Worm (Caenorhabditis elegans): ENCODE results near the gene npr-6.

Gene npr-6

DNA sequence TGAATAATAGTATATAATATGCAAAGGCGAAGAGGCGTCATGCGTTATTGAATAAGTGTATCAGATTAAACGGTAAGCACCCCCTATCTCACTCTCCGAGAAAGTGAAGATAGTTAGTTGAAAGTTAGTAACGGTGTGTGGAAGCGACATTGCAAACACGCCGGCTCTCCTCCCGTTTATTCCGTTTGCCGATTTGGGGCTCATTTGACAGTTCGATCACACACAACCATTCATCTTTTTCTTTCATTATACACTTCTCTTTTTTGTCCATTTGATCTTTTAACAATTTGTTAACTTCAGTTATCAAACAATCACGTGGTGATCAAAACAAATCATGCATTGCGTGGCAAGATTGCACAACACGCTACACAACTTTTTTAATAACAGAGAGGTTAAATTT is 6.2 kb downstream of the npr-6 start, which contains the start of gene slc-9B.1:
Gene slc-9B.1 (plus strand): TSS at position 301 of the 400 bp plus-strand sequence.
- TF ChIP-seq blmp-1 (tag; optimal IDR thresholded peaks at IDR 0.05) (no peak), ceh-39 (tag; optimal IDR thresholded peaks at IDR 0.05) (no peak), unc-62 (GFP tag; optimal IDR thresholded peaks at IDR 0.05) (no peak)

DNA sequence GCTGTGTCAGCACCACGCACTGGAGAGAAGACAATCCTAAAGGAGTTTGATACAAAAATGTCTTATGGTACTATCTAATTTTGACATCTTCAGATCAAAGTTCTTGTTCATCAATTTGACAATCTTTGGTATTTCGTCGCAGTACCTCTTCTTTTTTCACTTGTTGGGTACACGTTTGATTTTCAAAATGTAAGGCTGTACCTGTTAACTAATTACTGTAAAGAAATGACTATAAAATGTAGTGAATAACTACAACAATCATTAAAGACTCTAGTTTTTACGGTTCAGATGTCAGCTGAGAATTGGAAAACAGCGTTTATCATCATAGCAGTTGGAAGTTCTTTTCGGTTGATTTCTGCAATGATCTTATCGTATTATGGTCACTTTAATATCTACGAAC is 8.4 kb downstream of the npr-6 start:
- no peak for TF ChIP-seq nhr-237 (tag; optimal IDR thresholded peaks at IDR 0.05)
- TF ChIP-seq unc-39 (tag; optimal IDR thresholded peaks at IDR 0.05) = no peak
- no peak for TF ChIP-seq zip-8 (tag; optimal IDR thresholded peaks at IDR 0.05)
- no peak for TF ChIP-seq nhr-76 (tag; optimal IDR thresholded peaks at IDR 0.05)
- TF ChIP-seq snpc-4 (tag; optimal IDR thresholded peaks at IDR 0.05) = no peak
- no peak for TF ChIP-seq lsy-2 (tag; optimal IDR thresholded peaks at IDR 0.05)
- TF ChIP-seq sptf-1 (tag; optimal IDR thresholded peaks at IDR 0.05) = no peak
- TF ChIP-seq ceh-39 (tag; optimal IDR thresholded peaks at IDR 0.05) = no peak
- TF ChIP-seq M03D4.4 (tag; optimal IDR thresholded peaks at IDR 0.05) = no peak
- TF ChIP-seq pha-4 (tag; optimal IDR thresholded peaks at IDR 0.05) = no peak
- no peak for TF ChIP-seq ceh-43 (GFP tag; optimal IDR thresholded peaks at IDR 0.05)
- no peak for TF ChIP-seq blmp-1 (tag; optimal IDR thresholded peaks at IDR 0.05)
- no peak for TF ChIP-seq cnd-1 (tag; optimal IDR thresholded peaks at IDR 0.05)

DNA sequence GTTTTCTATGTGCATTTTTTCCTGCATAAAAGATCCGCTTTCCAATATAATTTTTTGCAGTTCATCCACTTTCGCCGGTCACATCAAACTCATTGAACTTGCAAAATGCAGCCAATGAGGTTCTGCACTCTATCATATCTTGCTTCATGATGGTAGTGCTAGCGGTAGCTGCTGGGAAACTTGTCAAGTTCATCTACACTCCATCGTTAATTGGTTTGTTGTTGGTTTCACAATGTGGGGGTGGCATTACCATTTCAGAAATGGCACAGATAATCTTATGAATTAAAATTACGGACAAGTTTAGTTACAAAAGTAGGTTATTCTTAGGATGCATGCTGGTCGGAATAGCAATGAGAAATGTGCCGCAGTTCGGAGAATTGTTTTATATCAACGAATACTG is 11.1 kb downstream of the npr-6 start:
- TF ChIP-seq lin-32 (GFP tag; optimal IDR thresholded peaks at IDR 0.05) = no peak
- no peak for TF ChIP-seq elt-1 (tag; optimal IDR thresholded peaks at IDR 0.05; ENCODE audit: borderline replicate concordance, insufficient read depth)
- TF ChIP-seq snpc-4 (tag; optimal IDR thresholded peaks at IDR 0.05) = no peak
- no peak for TF ChIP-seq lin-13 (tag; optimal IDR thresholded peaks at IDR 0.05)
- TF ChIP-seq tbx-8 (GFP tag; optimal IDR thresholded peaks at IDR 0.05) = no peak
- TF ChIP-seq mab-5 (tag; optimal IDR thresholded peaks at IDR 0.05) = no peak
- no peak for TF ChIP-seq ham-2 (GFP tag; optimal IDR thresholded peaks at IDR 0.05)
- TF ChIP-seq unc-120 (tag; optimal IDR thresholded peaks at IDR 0.05; ENCODE audit: poor library complexity, severe bottlenecking) = no peak
- no peak for TF ChIP-seq ceh-43 (GFP tag; optimal IDR thresholded peaks at IDR 0.05)
- TF ChIP-seq nhr-76 (tag; optimal IDR thresholded peaks at IDR 0.05) = no peak

ce11 chrX:10273392-10273791 is 12.1 kb downstream of the npr-6 start, which contains the start of gene F41E7.2:
F41E7.2 (plus strand) TSS chrX:10273692.
- TF ChIP-seq cnd-1 (tag; optimal IDR thresholded peaks at IDR 0.05) (no peak), flh-1 (GFP tag; optimal IDR thresholded peaks at IDR 0.05) (no peak), hlh-1 (tag; optimal IDR thresholded peaks at IDR 0.05) (no peak), ham-2 (GFP tag; optimal IDR thresholded peaks at IDR 0.05) (no peak), unc-120 (tag; optimal IDR thresholded peaks at IDR 0.05; ENCODE audit: poor library complexity, severe bottlenecking) (no peak), bed-3 (GFP tag; optimal IDR thresholded peaks at IDR 0.05) (no peak), tbx-8 (GFP tag; optimal IDR thresholded peaks at IDR 0.05) (no peak), zip-8 (tag; optimal IDR thresholded peaks at IDR 0.05) (no peak), lsy-2 (tag; optimal IDR thresholded peaks at IDR 0.05) (no peak), snpc-4 (tag; optimal IDR thresholded peaks at IDR 0.05) (no peak), nhr-76 (tag; optimal IDR thresholded peaks at IDR 0.05) (no peak), mls-2 (tag; optimal IDR thresholded peaks at IDR 0.05) (no peak), elt-1 (tag; optimal IDR thresholded peaks at IDR 0.05; ENCODE audit: borderline replicate concordance, insufficient read depth) (no peak), ztf-11 (tag; optimal IDR thresholded peaks at IDR 0.05) (no peak)

DNA sequence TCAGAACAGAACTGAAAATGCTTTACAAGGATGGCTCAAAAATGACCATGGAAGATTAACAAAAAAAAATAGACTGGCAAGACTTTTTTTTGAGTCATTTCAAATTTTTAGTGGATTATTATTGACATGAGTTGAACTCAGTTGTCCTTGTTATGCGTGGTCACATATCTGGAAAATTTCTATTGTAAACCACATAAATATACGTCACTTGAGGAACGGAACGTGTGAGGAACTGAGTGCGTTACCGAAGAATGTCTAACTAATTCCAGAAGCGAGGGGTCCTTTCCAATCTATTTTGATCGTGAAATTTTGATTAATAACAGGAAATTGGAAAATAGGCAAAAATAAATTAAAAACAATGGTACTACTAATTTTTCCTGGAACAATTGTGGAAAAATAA is 23.2 kb downstream of the npr-6 start:
- no peak for TF ChIP-seq ces-1 (GFP tag; optimal IDR thresholded peaks at IDR 0.05)

DNA sequence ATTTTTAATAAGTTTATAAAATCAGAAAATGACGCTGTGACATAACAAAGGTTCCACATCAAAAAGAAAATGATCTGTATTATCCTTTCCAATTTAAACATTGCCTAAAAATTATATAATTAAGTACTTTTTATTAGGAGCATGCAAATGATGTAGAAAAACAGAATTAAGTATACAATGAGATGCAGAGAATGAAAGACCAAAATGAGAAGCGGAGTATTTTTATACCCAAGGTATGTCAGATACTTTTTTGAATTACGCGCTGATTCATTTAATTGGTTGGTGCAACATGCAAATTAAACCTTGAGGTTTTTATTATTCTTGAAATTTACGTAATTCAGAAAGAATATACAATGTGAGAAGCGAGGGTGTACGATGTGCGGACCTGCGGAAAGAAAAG is 25.5 kb downstream of the npr-6 start, which contains the start of gene C32A9.1:
Gene C32A9.1 (minus strand): TSS at position 101 of the 400 bp plus-strand sequence.
- TF ChIP-seq sem-2 (GFP tag; optimal IDR thresholded peaks at IDR 0.05) = no peak
- no peak for TF ChIP-seq nhr-12 (tag; optimal IDR thresholded peaks at IDR 0.05)
- TF ChIP-seq mab-5 (tag; optimal IDR thresholded peaks at IDR 0.05) = no peak
- no peak for TF ChIP-seq lsy-2 (tag; optimal IDR thresholded peaks at IDR 0.05)
- TF ChIP-seq cnd-1 (tag; optimal IDR thresholded peaks at IDR 0.05) = no peak
- no peak for TF ChIP-seq ces-1 (GFP tag; optimal IDR thresholded peaks at IDR 0.05)
- TF ChIP-seq ceh-43 (GFP tag; optimal IDR thresholded peaks at IDR 0.05) = no peak
- no peak for TF ChIP-seq sptf-1 (tag; optimal IDR thresholded peaks at IDR 0.05)
- TF ChIP-seq nhr-28 (tag; optimal IDR thresholded peaks at IDR 0.05) = no peak
- TF ChIP-seq flh-1 (GFP tag; optimal IDR thresholded peaks at IDR 0.05) = no peak
- TF ChIP-seq hlh-1 (tag; optimal IDR thresholded peaks at IDR 0.05) = no peak
- no peak for TF ChIP-seq unc-39 (tag; optimal IDR thresholded peaks at IDR 0.05)
- no peak for TF ChIP-seq M03D4.4 (tag; optimal IDR thresholded peaks at IDR 0.05)
- TF ChIP-seq bed-3 (GFP tag; optimal IDR thresholded peaks at IDR 0.05) = no peak
- no peak for TF ChIP-seq drap-1 (GFP tag; optimal IDR thresholded peaks at IDR 0.05)
- TF ChIP-seq unc-62 (GFP tag; optimal IDR thresholded peaks at IDR 0.05) = no peak
- no peak for TF ChIP-seq nhr-2 (tag; optimal IDR thresholded peaks at IDR 0.05)
- no peak for TF ChIP-seq ham-2 (GFP tag; optimal IDR thresholded peaks at IDR 0.05)
- no peak for TF ChIP-seq nhr-237 (tag; optimal IDR thresholded peaks at IDR 0.05)
